Fruit fly (Drosophila melanogaster): Measurements from ENCODE around the gene Eig71Ee.

The Eig71Ee gene

dm6 chr3L:15632653-15633052, 23.2 kb downstream of the Eig71Ee start (continued):
- TF ChIP-seq Chrac-16 (GFP tag; optimal IDR thresholded peaks at IDR 0.05) (no peak), CG4360 (GFP tag; IDR thresholded peaks at IDR 0.05) (no peak), CG8359 (GFP tag; optimal IDR thresholded peaks at IDR 0.05; ENCODE audit: borderline replicate concordance) (no peak), CG12299 (tag; optimal IDR thresholded peaks at IDR 0.05) (no peak), CG13296 (GFP tag; optimal IDR thresholded peaks at IDR 0.05) (peak; percentile 54), croc (GFP tag; conservative IDR thresholded peaks at IDR 0.05) (no peak), E2f2 (GFP tag; IDR thresholded peaks at IDR 0.05) (no peak), CG1832 (GFP tag; optimal IDR thresholded peaks at IDR 0.05) (no peak), CG6175 (GFP tag; IDR thresholded peaks at IDR 0.05) (no peak), Kr (GFP tag; optimal IDR thresholded peaks at IDR 0.05) (no peak), sens (GFP tag) (peak; percentile 65), Hmr (GFP tag; optimal IDR thresholded peaks at IDR 0.05) (peak; percentile 20), Sry-δ (GFP tag; optimal IDR thresholded peaks at IDR 0.05) (no peak), CG11696 (GFP tag; IDR thresholded peaks at IDR 0.05) (no peak), CG12659 (GFP tag; optimal IDR thresholded peaks at IDR 0.05) (peak; percentile 6), cad (GFP tag; optimal IDR thresholded peaks at IDR 0.05) (no peak), CG4820 (GFP tag; optimal IDR thresholded peaks at IDR 0.05) (no peak), zfh2 (GFP tag; optimal IDR thresholded peaks at IDR 0.05) (no peak), cg (GFP tag; optimal IDR thresholded peaks at IDR 0.05) (no peak), pros (GFP tag; optimal IDR thresholded peaks at IDR 0.05) (no peak), gro (GFP tag; optimal IDR thresholded peaks at IDR 0.05) (no peak), CG17385 (GFP tag; optimal IDR thresholded peaks at IDR 0.05) (no peak), inv (GFP tag; IDR thresholded peaks at IDR 0.05; ENCODE audit: partially characterized antibody) (no peak), stwl (tag; optimal IDR thresholded peaks at IDR 0.05) (no peak), mirr (GFP tag; optimal IDR thresholded peaks at IDR 0.05) (peak; percentile 8), Fer1 (GFP tag; optimal IDR thresholded peaks at IDR 0.05) (peak; percentile 6), Ets65A (GFP tag) (no peak), CG10431 (GFP tag; optimal IDR thresholded peaks at IDR 0.05) (no peak), btn (GFP tag; optimal IDR thresholded peaks at IDR 0.05) (no peak), CG1603 (tag; optimal IDR thresholded peaks at IDR 0.05) (no peak)

- TF ChIP-seq CG13775 (GFP tag; optimal IDR thresholded peaks at IDR 0.05) (no peak), sd (tag; optimal IDR thresholded peaks at IDR 0.05) (peak; percentile 65), Med (GFP tag) (peak; percentile 34), grn (GFP tag; optimal IDR thresholded peaks at IDR 0.05) (no peak)
Observed at dm6 chr3L:15631067-15631466, 24.7 kb downstream of the Eig71Ee start.

dm6 chr3L:15627295-15627694, 28.5 kb downstream of the Eig71Ee start:
- TF ChIP-seq nom (GFP tag; optimal IDR thresholded peaks at IDR 0.05) (no peak), CG16779 (GFP tag; IDR thresholded peaks at IDR 0.05) (0 out of 2 replicates have a peak, but pooled peaks have one; percentile 27), CG7372 (GFP tag; IDR thresholded peaks at IDR 0.05) (peak; percentile 92), CG6254 (GFP tag; optimal IDR thresholded peaks at IDR 0.05) (no peak), Med (GFP tag) (peak; percentile 25), H2.0 (GFP tag; IDR thresholded peaks at IDR 0.05) (no peak), ftz-f1 (GFP tag; optimal IDR thresholded peaks at IDR 0.05) (no peak), wdn (GFP tag; IDR thresholded peaks at IDR 0.05) (no peak), CG2199 (GFP tag; IDR thresholded peaks at IDR 0.05) (no peak), Myb (GFP tag; optimal IDR thresholded peaks at IDR 0.05) (no peak), Doc2 (GFP tag; IDR thresholded peaks at IDR 0.05) (no peak), Ets65A (GFP tag) (peak; percentile 52), CG9437 (GFP tag; optimal IDR thresholded peaks at IDR 0.05) (peak; percentile 31)
